Fruit fly (Drosophila melanogaster): Measurements from ENCODE around the gene obst-F.

obst-F gene

dm6 chr3L:20223398-20223951 is 22.0 kb upstream of the obst-F start, which contains the start of gene CG17147:
TSS of gene CG17147 (plus strand) at chr3L:20223932.
- TF ChIP-seq Mio (GFP tag; optimal IDR thresholded peaks at IDR 0.05), result no peak
- TF ChIP-seq ey (GFP tag; optimal IDR thresholded peaks at IDR 0.05), result no peak

DNA sequence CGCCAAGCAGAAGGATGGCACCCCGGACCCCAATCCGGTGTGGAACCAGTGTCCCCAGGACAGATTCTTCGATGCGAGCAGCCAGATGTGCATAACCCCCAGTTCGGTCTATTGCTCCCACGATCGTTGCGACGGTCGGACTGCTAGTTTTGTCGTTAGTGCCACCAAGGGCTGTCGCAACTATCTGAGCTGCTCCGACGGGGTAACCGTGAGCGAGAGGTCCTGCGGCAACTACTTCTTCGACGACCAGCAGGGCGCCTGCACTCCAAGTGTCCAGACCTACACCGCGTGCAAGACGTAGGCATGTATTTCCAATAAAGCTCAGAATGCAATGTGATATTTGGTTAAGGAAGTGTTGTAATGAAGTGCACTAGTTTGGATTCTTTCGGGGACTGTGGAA is 21.2 kb upstream of the obst-F start:
- TF ChIP-seq rgr (GFP tag; optimal IDR thresholded peaks at IDR 0.05) (no peak), Myc (optimal IDR thresholded peaks at IDR 0.05) (no peak), Dif (GFP tag; optimal IDR thresholded peaks at IDR 0.05; ENCODE audit: partially characterized antibody) (no peak), Vsx2 (GFP tag; optimal IDR thresholded peaks at IDR 0.05; ENCODE audit: partially characterized antibody) (no peak), psq (GFP tag; optimal IDR thresholded peaks at IDR 0.05) (no peak), OdsH (GFP tag; optimal IDR thresholded peaks at IDR 0.05) (no peak), Hnf4 (GFP tag; optimal IDR thresholded peaks at IDR 0.05) (no peak), CG9705 (GFP tag; optimal IDR thresholded peaks at IDR 0.05) (no peak), sv (GFP tag; optimal IDR thresholded peaks at IDR 0.05) (no peak), Sp1 (GFP tag; optimal IDR thresholded peaks at IDR 0.05) (no peak), Mio (GFP tag; optimal IDR thresholded peaks at IDR 0.05) (no peak), h (GFP tag; optimal IDR thresholded peaks at IDR 0.05) (no peak), woc (GFP tag; optimal IDR thresholded peaks at IDR 0.05) (no peak), dsf (GFP tag; optimal IDR thresholded peaks at IDR 0.05; ENCODE audit: borderline replicate concordance) (no peak), Abd-B (GFP tag; optimal IDR thresholded peaks at IDR 0.05) (no peak), GATAd (GFP tag; optimal IDR thresholded peaks at IDR 0.05) (no peak), Hr83 (GFP tag; optimal IDR thresholded peaks at IDR 0.05; ENCODE audit: poor library complexity, severe bottlenecking) (no peak), CG32264 (GFP tag; optimal IDR thresholded peaks at IDR 0.05) (no peak), HLH106 (tag; optimal IDR thresholded peaks at IDR 0.05) (no peak)

dm6 chr3L:20221412-20221864 is 20.0 kb upstream of the obst-F start, which contains the start of gene CG17145:
TSS of gene CG17145 (plus strand) at chr3L:20221814.
- TF ChIP-seq psq (GFP tag; optimal IDR thresholded peaks at IDR 0.05) (no peak), Dfd (GFP tag; optimal IDR thresholded peaks at IDR 0.05) (no peak), brk (GFP tag; optimal IDR thresholded peaks at IDR 0.05) (no peak), Myc (optimal IDR thresholded peaks at IDR 0.05) (no peak), foxo (GFP tag; optimal IDR thresholded peaks at IDR 0.05) (no peak), usp (GFP tag; optimal IDR thresholded peaks at IDR 0.05) (no peak), CG32264 (GFP tag; optimal IDR thresholded peaks at IDR 0.05) (no peak), ey (GFP tag; optimal IDR thresholded peaks at IDR 0.05) (no peak), tai (GFP tag; optimal IDR thresholded peaks at IDR 0.05) (no peak), Abd-B (GFP tag; optimal IDR thresholded peaks at IDR 0.05) (no peak), dmrt93B (GFP tag; optimal IDR thresholded peaks at IDR 0.05) (no peak), pan (optimal IDR thresholded peaks at IDR 0.05) (no peak), GATAd (GFP tag; optimal IDR thresholded peaks at IDR 0.05) (no peak), dl (GFP tag; optimal IDR thresholded peaks at IDR 0.05; ENCODE audit: insufficient read depth in 1 of 2, partially characterized antibody in 2 of 2) (no peak), Hr83 (GFP tag; optimal IDR thresholded peaks at IDR 0.05; ENCODE audit: poor library complexity, severe bottlenecking) (no peak), CG9705 (GFP tag; optimal IDR thresholded peaks at IDR 0.05) (no peak)

DNA sequence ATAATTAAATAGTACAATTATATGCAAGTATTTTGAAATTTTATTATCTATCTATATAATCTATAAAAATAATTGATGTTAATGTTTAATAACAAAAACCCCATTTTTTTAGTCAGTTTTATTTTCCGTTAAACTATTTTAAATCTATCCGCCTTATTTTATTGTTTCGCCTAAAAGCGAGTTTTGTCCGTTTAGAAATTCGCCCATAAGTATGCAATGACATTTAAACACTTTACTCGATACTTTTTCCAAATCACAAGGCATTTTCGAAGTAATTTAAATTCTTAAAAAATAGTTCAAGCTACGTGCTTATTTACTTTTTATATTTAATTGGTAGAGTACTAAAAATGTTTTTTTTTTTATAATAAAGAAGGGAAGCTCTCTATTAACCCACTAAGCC is 19.5 kb upstream of the obst-F start:
- TF ChIP-seq psq (GFP tag; optimal IDR thresholded peaks at IDR 0.05) (no peak), Hr78 (GFP tag; optimal IDR thresholded peaks at IDR 0.05) (no peak), h (GFP tag; optimal IDR thresholded peaks at IDR 0.05) (no peak), br (GFP tag; optimal IDR thresholded peaks at IDR 0.05) (no peak), foxo (GFP tag; optimal IDR thresholded peaks at IDR 0.05) (no peak), CG9705 (GFP tag; optimal IDR thresholded peaks at IDR 0.05) (no peak), sage (GFP tag; optimal IDR thresholded peaks at IDR 0.05) (no peak), Dfd (GFP tag; optimal IDR thresholded peaks at IDR 0.05) (no peak), HLH106 (tag; optimal IDR thresholded peaks at IDR 0.05) (no peak), jim (GFP tag; optimal IDR thresholded peaks at IDR 0.05) (no peak), GATAd (GFP tag; optimal IDR thresholded peaks at IDR 0.05) (no peak), OdsH (GFP tag; optimal IDR thresholded peaks at IDR 0.05) (no peak), N (GFP tag; optimal IDR thresholded peaks at IDR 0.05) (peak; percentile 72), Rel (GFP tag; optimal IDR thresholded peaks at IDR 0.05) (no peak), Rel (tag; optimal IDR thresholded peaks at IDR 0.05) (no peak), woc (GFP tag; optimal IDR thresholded peaks at IDR 0.05) (no peak), tai (GFP tag; optimal IDR thresholded peaks at IDR 0.05) (no peak), CrebA (GFP tag; optimal IDR thresholded peaks at IDR 0.05; ENCODE audit: borderline replicate concordance) (no peak), dsf (GFP tag; optimal IDR thresholded peaks at IDR 0.05; ENCODE audit: borderline replicate concordance) (no peak), Vsx2 (GFP tag; optimal IDR thresholded peaks at IDR 0.05; ENCODE audit: partially characterized antibody) (peak; percentile 20), Hr83 (GFP tag; optimal IDR thresholded peaks at IDR 0.05; ENCODE audit: poor library complexity, severe bottlenecking) (no peak), Hnf4 (GFP tag; optimal IDR thresholded peaks at IDR 0.05) (no peak), Myc (optimal IDR thresholded peaks at IDR 0.05) (peak; percentile 72), Jra (GFP tag; optimal IDR thresholded peaks at IDR 0.05) (no peak), rgr (GFP tag; optimal IDR thresholded peaks at IDR 0.05) (no peak), lola (GFP tag; optimal IDR thresholded peaks at IDR 0.05) (no peak), ey (GFP tag; optimal IDR thresholded peaks at IDR 0.05) (no peak), pan (optimal IDR thresholded peaks at IDR 0.05) (no peak), Sp1 (GFP tag; optimal IDR thresholded peaks at IDR 0.05) (no peak), fru (GFP tag; optimal IDR thresholded peaks at IDR 0.05) (no peak), Dif (GFP tag; optimal IDR thresholded peaks at IDR 0.05; ENCODE audit: partially characterized antibody) (peak; percentile 11), Abd-B (GFP tag; optimal IDR thresholded peaks at IDR 0.05) (no peak), Mio (GFP tag; optimal IDR thresholded peaks at IDR 0.05) (no peak), usp (GFP tag; optimal IDR thresholded peaks at IDR 0.05) (no peak)
